Worm (Caenorhabditis elegans) whole organism, early embryonic: ENCODE measurements around the gene T28A11.22.

Experiments
- B0310.2 ChIP-seq: sonication (generic microtip); optimal IDR thresholded peaks from 2 replicates; lab custom pipeline; 2016; ENCODE audit warnings: mild to moderate bottlenecking, missing genetic modification characterization, missing compliant biosample characterization
- F13C5.2 ChIP-seq: sonication (generic microtip); optimal IDR thresholded peaks from 2 replicates; lab custom pipeline; 2017; ENCODE audit warnings: mild to moderate bottlenecking, missing genetic modification characterization, inconsistent platforms, missing compliant biosample characterization
- aly-1 ChIP-seq: sonication (generic microtip); optimal IDR thresholded peaks from 2 replicates; lab custom pipeline; 2016; ENCODE audit warnings: missing genetic modification characterization, missing compliant biosample characterization
- ama-1 ChIP-seq: fragments of 150-350 bp; optimal IDR thresholded peaks from 2 replicates; lab custom pipeline; 2014
- ceh-13 ChIP-seq: fragments of 200-800 bp; sonication (Bioruptor generic); optimal IDR thresholded peaks from 2 replicates; lab custom pipeline; 2018; ENCODE audit warnings: mild to moderate bottlenecking, missing genetic modification characterization, missing compliant biosample characterization
- ceh-36 ChIP-seq: sonication (generic microtip); optimal IDR thresholded peaks from 2 replicates; lab custom pipeline; 2016; ENCODE audit warnings: missing genetic modification characterization, inconsistent platforms, missing compliant biosample characterization
- ets-7 ChIP-seq: sonication (generic microtip); optimal IDR thresholded peaks from 2 replicates; lab custom pipeline; 2016; ENCODE audit warnings: missing genotype, missing genetic modification characterization, missing compliant biosample characterization
- flt-1 ChIP-seq: fragments of 200-800 bp; sonication (Bioruptor generic); IDR thresholded peaks from 2 replicates; pipeline ENCODE4 v1.3.6; 2022; ENCODE audit warnings: missing genetic modification characterization, missing compliant biosample characterization
- hmbx-1 ChIP-seq: sonication (generic microtip); optimal IDR thresholded peaks from 2 replicates; lab custom pipeline; 2016; ENCODE audit warnings: mild to moderate bottlenecking, missing genetic modification characterization, missing compliant biosample characterization
- hmg-4 ChIP-seq: fragments of 200-800 bp; sonication (Bioruptor generic); optimal IDR thresholded peaks from 2 replicates; lab custom pipeline; 2018; ENCODE audit warnings: mild to moderate bottlenecking, missing genetic modification characterization, missing compliant biosample characterization
- hnd-1 ChIP-seq: sonication (generic microtip); optimal IDR thresholded peaks from 2 replicates; lab custom pipeline; 2016; ENCODE audit warnings: missing genetic modification characterization, missing compliant biosample characterization
- pes-1 ChIP-seq: fragments of 200-800 bp; sonication (Bioruptor generic); IDR thresholded peaks from 2 replicates; pipeline ENCODE4 v1.3.6; 2022; ENCODE audit warnings: missing genetic modification reagents, missing genetic modification characterization, missing compliant biosample characterization
- scrt-1 ChIP-seq: fragments of 200-800 bp; sonication (Bioruptor generic); IDR thresholded peaks from 2 replicates; pipeline ENCODE4 v1.3.6; 2022; ENCODE audit warnings: missing genetic modification characterization, missing compliant biosample characterization
- sea-1 ChIP-seq: fragments of 200-800 bp; sonication (Bioruptor generic); conservative IDR thresholded peaks from 2 replicates; pipeline ENCODE4 v1.3.6; 2022; ENCODE audit warnings: missing genetic modification characterization, missing compliant biosample characterization
- tbx-11 ChIP-seq: fragments of 200-800 bp; sonication (Bioruptor generic); IDR thresholded peaks from 2 replicates; pipeline ENCODE4 v1.3.6; 2022; ENCODE audit warnings: missing genetic modification characterization, missing compliant biosample characterization
- tbx-37 ChIP-seq: fragments of 200-800 bp; sonication (Bioruptor generic); conservative IDR thresholded peaks from 2 replicates; pipeline ENCODE4 v1.3.6; 2022; ENCODE audit warnings: missing genetic modification reagents, missing genetic modification characterization, missing compliant biosample characterization
- tra-4 ChIP-seq: sonication (generic microtip); optimal IDR thresholded peaks from 2 replicates; lab custom pipeline; 2017; ENCODE audit warnings: missing genetic modification characterization, missing compliant biosample characterization

The T28A11.22 gene

DNA sequence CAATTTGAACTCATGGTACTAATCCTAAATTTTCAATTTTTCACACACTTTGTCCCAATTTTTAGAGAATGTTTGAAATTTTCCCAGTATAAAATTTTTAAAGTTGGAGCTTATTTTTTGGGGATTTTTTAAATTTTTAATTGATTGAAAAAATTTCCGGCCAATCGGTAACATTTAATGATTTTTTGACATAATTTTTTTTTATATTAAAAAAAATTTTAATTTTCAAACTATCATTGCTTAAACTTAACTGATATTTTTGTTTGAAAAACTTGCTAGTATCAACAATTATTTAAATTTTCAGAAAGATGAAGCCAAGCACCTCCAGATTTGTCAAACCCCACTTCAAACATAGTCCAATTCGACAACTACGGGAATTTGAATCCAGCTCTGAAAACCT, at the start of gene T28A11.22:
TSS of gene T28A11.22 (plus strand) at position 301 of the 400 bp plus-strand sequence.
- TF ChIP-seq ama-1 (lab: Kevin White, UChicago) (no peak), hmbx-1 (tag; lab: Kevin White, UChicago) (no peak), tbx-37 (GFP tag; lab: Robert Waterston, UW) (no peak), ceh-13 (GFP tag; lab: Kevin White, UChicago) (no peak), aly-1 (tag; lab: Kevin White, UChicago) (no peak), hmg-4 (GFP tag; lab: Kevin White, UChicago) (no peak), tra-4 (tag; lab: Kevin White, UChicago) (no peak), B0310.2 (no peak), scrt-1 (GFP tag; lab: Robert Waterston, UW) (no peak), tbx-11 (no peak), hnd-1 (tag; lab: Kevin White, UChicago) (no peak), pes-1 (GFP tag; lab: Robert Waterston, UW) (no peak), F13C5.2 (tag; lab: Kevin White, UChicago) (no peak), ets-7 (tag; lab: Kevin White, UChicago) (no peak), ceh-36 (tag; lab: Kevin White, UChicago) (no peak), flt-1 (GFP tag; lab: Robert Waterston, UW) (no peak), sea-1 (GFP tag; lab: Robert Waterston, UW) (no peak)

DNA sequence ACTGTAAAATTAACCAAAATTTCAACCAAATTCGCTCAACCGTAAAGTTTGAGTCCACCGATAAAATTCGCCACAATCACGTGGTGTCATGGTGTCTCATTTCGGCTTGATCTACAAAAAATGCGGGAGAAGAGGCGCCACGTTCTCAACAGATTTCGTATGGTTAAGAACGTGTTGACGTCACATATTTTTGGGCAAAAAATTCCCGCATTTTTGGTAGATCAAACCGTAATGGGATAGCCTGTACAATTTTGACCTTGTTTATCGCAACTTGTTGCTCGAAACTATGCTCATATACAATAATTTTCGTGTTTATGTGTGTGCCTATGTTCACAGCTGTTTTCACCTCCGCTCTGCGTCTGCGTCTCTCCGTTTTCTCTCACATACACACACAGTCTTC, 48.4 kb upstream of the T28A11.22 start:
- TF ChIP-seq ets-7 (tag; lab: Kevin White, UChicago) (no peak), hmg-4 (GFP tag; lab: Kevin White, UChicago) (no peak), tra-4 (tag; lab: Kevin White, UChicago) (no peak), ama-1 (lab: Kevin White, UChicago) (no peak), sea-1 (GFP tag; lab: Robert Waterston, UW) (no peak), scrt-1 (GFP tag; lab: Robert Waterston, UW) (no peak), ceh-36 (tag; lab: Kevin White, UChicago) (no peak), F13C5.2 (tag; lab: Kevin White, UChicago) (no peak), tbx-11 (no peak), ceh-13 (GFP tag; lab: Kevin White, UChicago) (no peak), pes-1 (GFP tag; lab: Robert Waterston, UW) (no peak)

DNA sequence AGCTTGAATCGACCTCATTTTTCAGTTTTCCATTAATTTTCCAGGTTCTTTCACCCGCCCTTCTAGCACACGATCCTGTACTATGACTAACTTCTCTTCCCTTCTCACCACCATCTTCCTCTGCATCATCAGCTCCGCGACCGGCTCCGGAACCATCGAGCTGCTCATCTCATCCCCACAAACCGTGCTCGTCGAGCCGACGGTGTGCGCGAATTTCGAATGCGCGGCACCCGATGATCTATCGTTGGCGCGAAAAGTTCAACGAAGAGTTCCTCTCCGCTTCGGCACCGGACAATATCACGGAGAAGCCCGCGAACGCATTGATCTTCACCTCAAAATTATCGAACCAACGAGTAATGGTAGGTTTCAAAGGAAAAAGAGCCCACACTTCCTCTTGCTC, 47.2 kb upstream of the T28A11.22 start, which contains the start of gene apx-1:
TSS of gene apx-1 (plus strand) at position 50 of the 400 bp plus-strand sequence.
- TF ChIP-seq hmbx-1 (tag; lab: Kevin White, UChicago) (no peak), ets-7 (tag; lab: Kevin White, UChicago) (no peak), tbx-37 (GFP tag; lab: Robert Waterston, UW) (no peak), F13C5.2 (tag; lab: Kevin White, UChicago) (no peak), B0310.2 (no peak), scrt-1 (GFP tag; lab: Robert Waterston, UW) (no peak), tbx-11 (no peak), flt-1 (GFP tag; lab: Robert Waterston, UW) (no peak), hnd-1 (tag; lab: Kevin White, UChicago) (no peak), ama-1 (lab: Kevin White, UChicago) (no peak), ceh-36 (tag; lab: Kevin White, UChicago) (no peak), tra-4 (tag; lab: Kevin White, UChicago) (no peak)

DNA sequence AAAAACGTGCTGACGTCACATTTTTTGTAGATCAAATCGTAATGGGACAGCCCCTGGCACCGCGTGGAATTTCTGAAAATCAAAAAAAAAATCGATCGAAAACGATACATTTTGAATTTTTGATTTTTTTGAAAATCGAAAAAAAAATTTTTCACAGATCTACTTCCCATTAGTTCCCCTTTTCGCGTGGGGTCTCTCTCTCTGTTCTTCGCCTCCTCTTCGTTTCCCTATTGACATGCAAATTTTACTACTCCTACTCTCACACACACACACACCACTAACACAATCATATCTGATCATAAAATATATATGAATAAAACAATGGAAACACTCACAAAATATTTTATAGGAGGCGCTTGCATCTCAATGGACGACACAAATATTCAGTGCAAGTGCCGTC, 38.8 kb upstream of the T28A11.22 start:
- TF ChIP-seq tbx-37 (GFP tag; lab: Robert Waterston, UW) (no peak), ceh-13 (GFP tag; lab: Kevin White, UChicago) (no peak), hnd-1 (tag; lab: Kevin White, UChicago) (no peak), scrt-1 (GFP tag; lab: Robert Waterston, UW) (no peak), tra-4 (tag; lab: Kevin White, UChicago) (no peak), aly-1 (tag; lab: Kevin White, UChicago) (no peak), flt-1 (GFP tag; lab: Robert Waterston, UW) (no peak), tbx-11 (no peak), ama-1 (lab: Kevin White, UChicago) (no peak), pes-1 (GFP tag; lab: Robert Waterston, UW) (no peak), hmg-4 (GFP tag; lab: Kevin White, UChicago) (no peak), B0310.2 (no peak)

DNA sequence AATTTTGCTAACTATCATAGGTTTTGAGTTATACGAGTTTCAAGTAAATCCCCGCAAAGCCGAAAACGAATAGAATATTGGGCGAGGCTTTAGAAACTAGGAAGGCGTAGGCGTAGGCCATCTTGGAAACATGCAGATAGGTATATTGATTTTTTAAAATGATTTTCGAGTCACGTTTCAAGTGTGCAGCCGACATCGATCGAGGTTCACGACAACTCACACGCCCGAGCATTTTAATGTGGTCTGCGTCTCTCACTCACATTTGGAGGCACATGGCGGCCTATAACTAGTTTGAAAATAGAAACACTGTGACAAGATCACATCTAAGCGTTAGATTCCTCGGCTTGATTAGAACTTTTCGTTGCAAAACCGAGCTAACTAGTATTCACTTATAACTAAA, 30.0 kb upstream of the T28A11.22 start, which contains the start of gene K08D9.2:
TSS of gene K08D9.2 (plus strand) at position 301 of the 400 bp plus-strand sequence.
- TF ChIP-seq F13C5.2 (tag; lab: Kevin White, UChicago) (no peak), sea-1 (GFP tag; lab: Robert Waterston, UW) (no peak), ceh-13 (GFP tag; lab: Kevin White, UChicago) (no peak), tra-4 (tag; lab: Kevin White, UChicago) (no peak), scrt-1 (GFP tag; lab: Robert Waterston, UW) (no peak), B0310.2 (no peak), hmg-4 (GFP tag; lab: Kevin White, UChicago) (no peak), tbx-37 (GFP tag; lab: Robert Waterston, UW) (no peak), ceh-36 (tag; lab: Kevin White, UChicago) (no peak), flt-1 (GFP tag; lab: Robert Waterston, UW) (no peak), ets-7 (tag; lab: Kevin White, UChicago) (no peak), aly-1 (tag; lab: Kevin White, UChicago) (no peak), ama-1 (lab: Kevin White, UChicago) (no peak), tbx-11 (no peak), hmbx-1 (tag; lab: Kevin White, UChicago) (no peak), pes-1 (GFP tag; lab: Robert Waterston, UW) (no peak), hnd-1 (tag; lab: Kevin White, UChicago) (no peak)

DNA sequence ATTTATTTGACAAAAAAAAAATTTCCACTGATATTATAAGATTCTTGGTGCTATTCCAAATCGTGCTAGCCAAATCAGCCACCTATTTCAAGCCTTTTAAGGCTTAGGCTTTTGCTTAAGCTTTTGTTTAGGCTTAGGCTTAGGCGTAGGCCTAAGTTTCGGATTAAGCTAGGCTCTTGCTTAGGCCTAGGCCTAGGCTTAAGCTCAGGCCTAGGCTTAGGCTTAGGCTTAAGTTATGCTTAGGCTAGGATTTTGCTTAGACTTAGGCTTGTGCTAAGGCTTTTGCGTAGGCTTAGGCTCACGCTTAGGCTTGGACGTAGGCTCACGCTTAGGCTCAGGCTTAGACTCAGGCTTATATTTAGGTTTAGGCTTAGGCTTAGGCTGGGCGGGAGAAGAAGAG, 27.2 kb upstream of the T28A11.22 start:
- TF ChIP-seq B0310.2 (no peak), ceh-36 (tag; lab: Kevin White, UChicago) (peak; percentile 62)

DNA sequence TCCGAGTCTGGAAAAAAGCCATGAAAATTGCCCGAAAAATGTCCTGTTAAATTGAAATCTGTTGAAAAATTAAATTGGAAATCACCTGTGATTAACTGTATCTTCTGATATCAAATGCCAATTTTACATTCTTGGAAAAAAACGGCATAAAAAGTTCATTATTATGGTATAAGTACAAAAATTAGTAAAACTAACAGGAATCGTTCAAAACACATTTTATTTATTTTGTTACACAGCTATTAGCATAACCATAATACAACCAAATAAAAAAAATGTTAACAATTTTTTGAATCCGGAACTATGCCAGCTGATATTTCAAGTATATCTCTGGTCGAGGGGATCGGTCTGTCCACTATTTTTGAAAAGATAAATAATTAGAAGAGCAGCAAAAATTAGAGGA, 26.8 kb upstream of the T28A11.22 start, which contains the start of gene K08D9.10:
TSS of gene K08D9.10 (plus strand) at position 301 of the 400 bp plus-strand sequence.
- TF ChIP-seq sea-1 (GFP tag; lab: Robert Waterston, UW), result no peak
- no peak for TF ChIP-seq aly-1 (tag; lab: Kevin White, UChicago)
- no peak for TF ChIP-seq scrt-1 (GFP tag; lab: Robert Waterston, UW)
- TF ChIP-seq ceh-13 (GFP tag; lab: Kevin White, UChicago), result no peak
- no peak for TF ChIP-seq ama-1 (lab: Kevin White, UChicago)
